Worm (Caenorhabditis elegans) whole organism, late embryonic: ENCODE data around the gene srp-8.

Experiments
- Y22D7AL.16 ChIP-seq: sonication (generic microtip); optimal IDR thresholded peaks from 2 replicates; lab custom pipeline; 2016; ENCODE audit warnings: missing genetic modification characterization, missing compliant biosample characterization
- ceh-9 ChIP-seq: sonication (generic microtip); optimal IDR thresholded peaks from 2 replicates; lab custom pipeline; 2016; ENCODE audit warnings: mild to moderate bottlenecking, missing genetic modification characterization, inconsistent platforms, missing compliant biosample characterization
- che-1 ChIP-seq: sonication (generic microtip); optimal IDR thresholded peaks from 2 replicates; lab custom pipeline; 2016; ENCODE audit warnings: mild to moderate bottlenecking, missing genetic modification characterization, missing compliant biosample characterization
- mec-3 ChIP-seq: sonication (generic microtip); optimal IDR thresholded peaks from 2 replicates; lab custom pipeline; 2016; ENCODE audit warnings: borderline replicate concordance, missing genetic modification characterization, missing compliant biosample characterization
- nfya-1 ChIP-seq: sonication (generic microtip); optimal IDR thresholded peaks from 2 replicates; lab custom pipeline; 2017; ENCODE audit warnings: missing genetic modification characterization, mild to moderate bottlenecking, missing compliant biosample characterization, antibody characterized with exemption, moderate library complexity
- pha-4 ChIP-seq: fragments of 150-350 bp; optimal IDR thresholded peaks from 2 replicates; lab custom pipeline; 2018; ENCODE audit warnings: missing biosample characterization, missing genetic modification reagents, missing genetic modification characterization
- tbx-2 ChIP-seq: sonication (generic microtip); optimal IDR thresholded peaks from 2 replicates; lab custom pipeline; 2016; ENCODE audit warnings: missing genetic modification characterization, missing compliant biosample characterization

DNA sequence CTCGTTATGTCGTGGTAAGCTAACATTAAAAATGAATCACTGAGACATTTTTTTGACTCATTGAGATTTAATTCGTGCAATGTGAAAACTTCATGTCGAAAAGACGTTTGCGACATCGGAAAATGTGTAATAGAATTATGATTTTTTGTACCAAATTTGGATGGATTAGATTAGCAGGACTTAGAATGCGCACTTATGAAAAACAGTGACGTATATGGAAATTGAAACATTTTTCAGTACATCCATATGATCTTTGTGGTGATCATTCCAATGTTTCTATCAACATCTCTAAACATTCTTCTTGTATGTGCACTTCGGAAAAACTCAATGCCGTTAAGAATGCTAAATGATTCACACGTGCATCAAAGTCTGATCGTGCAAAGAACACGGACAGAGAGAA lies 39.0 kb upstream of the srp-8 start:
- TF ChIP-seq tbx-2, result no peak
- no peak for TF ChIP-seq ceh-9 (tag; lab: Kevin White, UChicago)
- no peak for TF ChIP-seq nfya-1 (tag; lab: Kevin White, UChicago)
- no peak for TF ChIP-seq che-1 (tag; lab: Kevin White, UChicago)
- no peak for TF ChIP-seq pha-4 (tag; lab: Kevin White, UChicago)
- TF ChIP-seq mec-3 (tag; lab: Kevin White, UChicago), result no peak
- no peak for TF ChIP-seq Y22D7AL.16 (tag; lab: Kevin White, UChicago)
